Fruit fly (Drosophila melanogaster): ENCODE results near the gene CG15747.

The CG15747 gene

dm6 chrX:13319376-13319883 is 18.7 kb upstream of the CG15747 start (continued):
- TF ChIP-seq CG3838 (GFP tag; optimal IDR thresholded peaks at IDR 0.05) (no peak), CG30403 (GFP tag; optimal IDR thresholded peaks at IDR 0.05) (peak; percentile 38), CG33557 (GFP tag; optimal IDR thresholded peaks at IDR 0.05) (no peak), zen (tag; optimal IDR thresholded peaks at IDR 0.05) (no peak), run (tag; optimal IDR thresholded peaks at IDR 0.05) (no peak), CG9437 (GFP tag; optimal IDR thresholded peaks at IDR 0.05) (peak; percentile 6), Kr (GFP tag; optimal IDR thresholded peaks at IDR 0.05) (no peak), CG6689 (GFP tag; IDR thresholded peaks at IDR 0.05) (peak; percentile 40; the same call in 1 of the 2 replicates), CG17829 (tag; optimal IDR thresholded peaks at IDR 0.05) (peak; percentile 20), ATbp (GFP tag; optimal IDR thresholded peaks at IDR 0.05) (no peak), Atf3 (GFP tag; optimal IDR thresholded peaks at IDR 0.05) (no peak), Dbx (GFP tag; IDR thresholded peaks at IDR 0.05) (no peak), unpg (GFP tag; optimal IDR thresholded peaks at IDR 0.05) (peak; percentile 40), slp2 (GFP tag; optimal IDR thresholded peaks at IDR 0.05) (no peak), YL-1 (GFP tag; optimal IDR thresholded peaks at IDR 0.05) (no peak), CG7786 (GFP tag; optimal IDR thresholded peaks at IDR 0.05) (no peak), nmo (GFP tag; optimal IDR thresholded peaks at IDR 0.05) (peak; percentile 33), sob (GFP tag; IDR thresholded peaks at IDR 0.05) (no peak), crol (GFP tag; IDR thresholded peaks at IDR 0.05) (no peak; the same call in 1 of the 2 replicates), CG8089 (GFP tag; optimal IDR thresholded peaks at IDR 0.05) (no peak), Sry-β (GFP tag; optimal IDR thresholded peaks at IDR 0.05) (peak; percentile 91), CG3847 (GFP tag; IDR thresholded peaks at IDR 0.05) (no peak), CG7987 (GFP tag; optimal IDR thresholded peaks at IDR 0.05) (no peak), CG9215 (GFP tag; IDR thresholded peaks at IDR 0.05) (0 out of 2 replicates have a peak, but pooled peaks have one; percentile 26), CG9727 (GFP tag; optimal IDR thresholded peaks at IDR 0.05) (no peak), sim (GFP tag; IDR thresholded peaks at IDR 0.05) (no peak), cg (GFP tag; optimal IDR thresholded peaks at IDR 0.05) (no peak), kay (GFP tag; optimal IDR thresholded peaks at IDR 0.05) (no peak), CG17802 (tag; optimal IDR thresholded peaks at IDR 0.05) (no peak), Adf1 (GFP tag; IDR thresholded peaks at IDR 0.05) (no peak), ap (GFP tag; IDR thresholded peaks at IDR 0.05) (no peak), CG10209 (GFP tag; optimal IDR thresholded peaks at IDR 0.05) (no peak), Dip3 (GFP tag; optimal IDR thresholded peaks at IDR 0.05) (no peak), dpn (GFP tag; optimal IDR thresholded peaks at IDR 0.05) (peak in 1 of 2 experiments; percentile 11), HLH54F (GFP tag; optimal IDR thresholded peaks at IDR 0.05) (no peak), CG11456 (GFP tag; IDR thresholded peaks at IDR 0.05) (no peak), Dref (GFP tag; IDR thresholded peaks at IDR 0.05) (no peak), lbe (GFP tag; optimal IDR thresholded peaks at IDR 0.05) (peak; percentile 20), CG17912 (GFP tag; optimal IDR thresholded peaks at IDR 0.05) (no peak), sisA (GFP tag; IDR thresholded peaks at IDR 0.05) (no peak), CoRest (tag; optimal IDR thresholded peaks at IDR 0.05) (peak; percentile 52), tll (GFP tag; optimal IDR thresholded peaks at IDR 0.05) (no peak), ttk (GFP tag; IDR thresholded peaks at IDR 0.05) (no peak), Oaz (GFP tag; IDR thresholded peaks at IDR 0.05) (no peak), CG10543 (GFP tag; optimal IDR thresholded peaks at IDR 0.05) (no peak), CG5953 (GFP tag; IDR thresholded peaks at IDR 0.05) (no peak), CG14014 (GFP tag; IDR thresholded peaks at IDR 0.05) (no peak), bcd (GFP tag; optimal IDR thresholded peaks at IDR 0.05) (peak; percentile 39), CG5245 (GFP tag; optimal IDR thresholded peaks at IDR 0.05) (no peak), z (GFP tag; IDR thresholded peaks at IDR 0.05) (no peak), Bgb (GFP tag; IDR thresholded peaks at IDR 0.05; ENCODE audit: partially characterized antibody) (no peak)
